Fruit fly (Drosophila melanogaster) whole organism, embryonic: ENCODE data around the gene Neurl4.

Experiments
- BEAF-32 ChIP-seq: fragments of 200-800 bp; sonication (Bioruptor generic); optimal IDR thresholded peaks from 3 replicates; lab custom pipeline; 2017; ENCODE audit warnings: missing biosample characterization, missing genetic modification characterization, mild to moderate bottlenecking, moderate library complexity, missing genetic modification reagents
- CG10462 ChIP-seq: fragments of 200-800 bp; sonication (Bioruptor generic); optimal IDR thresholded peaks from 2 replicates; lab custom pipeline; 2016; ENCODE audit warnings: missing biosample characterization, missing genetic modification characterization
- CG10979 ChIP-seq: fragments of 200-800 bp; sonication (Bioruptor generic); optimal IDR thresholded peaks from 2 replicates; lab custom pipeline; 2018; ENCODE audit warnings: missing biosample characterization, mild to moderate bottlenecking, missing genetic modification characterization, moderate library complexity
- CG11398 ChIP-seq: fragments of 200-800 bp; sonication (Bioruptor generic); optimal IDR thresholded peaks from 2 replicates; lab custom pipeline; 2016; ENCODE audit warnings: missing biosample characterization, missing genetic modification characterization
- CG12071 ChIP-seq: fragments of 200-800 bp; sonication (Bioruptor generic); optimal IDR thresholded peaks from 3 replicates; lab custom pipeline; 2018; ENCODE audit warnings: missing biosample characterization, mild to moderate bottlenecking, missing genetic modification characterization
- CG12104 ChIP-seq: fragments of 200-800 bp; sonication (Bioruptor generic); optimal IDR thresholded peaks from 3 replicates; lab custom pipeline; 2016; ENCODE audit warnings: missing biosample characterization, missing genetic modification characterization
- CG13287 ChIP-seq: fragments of 200-800 bp; sonication (Bioruptor generic); IDR thresholded peaks from 2 replicates; pipeline ENCODE4 v1.3.6; 2022; ENCODE audit warnings: missing biosample characterization, missing genetic modification characterization; ENCODE audit not compliant: partially characterized antibody
- CG15011 ChIP-seq: fragments of 200-800 bp; sonication (Bioruptor generic); optimal IDR thresholded peaks from 3 replicates; lab custom pipeline; 2018; ENCODE audit warnings: missing biosample characterization, mild to moderate bottlenecking, missing genetic modification characterization
- CG15269 ChIP-seq: fragments of 200-800 bp; sonication (Bioruptor generic); optimal IDR thresholded peaks from 2 replicates; lab custom pipeline; 2018; ENCODE audit warnings: missing biosample characterization, mild to moderate bottlenecking, missing genetic modification characterization, moderate library complexity
- CG15601 ChIP-seq: fragments of 200-800 bp; sonication (Bioruptor generic); optimal IDR thresholded peaks from 3 replicates; lab custom pipeline; 2019; ENCODE audit warnings: missing biosample characterization, mild to moderate bottlenecking, missing genetic modification characterization, moderate library complexity
- CG17385 ChIP-seq: fragments of 200-800 bp; sonication (Bioruptor generic); optimal IDR thresholded peaks from 3 replicates; lab custom pipeline; 2018; ENCODE audit warnings: missing biosample characterization, mild to moderate bottlenecking, missing genetic modification characterization
- CG2129 ChIP-seq: fragments of 200-800 bp; sonication (Bioruptor generic); IDR thresholded peaks from 2 replicates; pipeline ENCODE4 v1.3.6; 2022; ENCODE audit warnings: missing biosample characterization, missing genetic modification characterization; ENCODE audit not compliant: partially characterized antibody
- CG30403 ChIP-seq: fragments of 200-800 bp; sonication (Bioruptor generic); optimal IDR thresholded peaks from 3 replicates; lab custom pipeline; 2016; ENCODE audit warnings: missing biosample characterization, missing genetic modification characterization
- CG31441 ChIP-seq: fragments of 200-800 bp; sonication (Bioruptor generic); IDR thresholded peaks from 2 replicates; pipeline ENCODE4 v1.3.6; 2022; ENCODE audit warnings: missing biosample characterization, missing genetic modification characterization
- CG34422 ChIP-seq: fragments of 200-800 bp; sonication (Bioruptor generic); IDR thresholded peaks from 3 replicates; pipeline ENCODE4 v1.3.6; 2022; ENCODE audit warnings: missing biosample characterization, missing genetic modification characterization
- CG4854 ChIP-seq: fragments of 200-800 bp; sonication (Bioruptor generic); optimal IDR thresholded peaks from 2 replicates; lab custom pipeline; 2016; ENCODE audit warnings: missing biosample characterization, missing genetic modification characterization, inconsistent platforms
- CG8359 ChIP-seq: fragments of 200-800 bp; sonication (Bioruptor generic); optimal IDR thresholded peaks from 2 replicates; lab custom pipeline; 2017; ENCODE audit warnings: missing biosample characterization, mild to moderate bottlenecking, missing genetic modification characterization, borderline replicate concordance
- CHES-1-like ChIP-seq: fragments of 200-800 bp; sonication (Bioruptor generic); optimal IDR thresholded peaks from 2 replicates; lab custom pipeline; 2016; ENCODE audit warnings: missing biosample characterization, missing genetic modification characterization
- Chrac-16 ChIP-seq: fragments of 200-800 bp; sonication (Bioruptor generic); optimal IDR thresholded peaks from 3 replicates; lab custom pipeline; 2016; ENCODE audit warnings: missing biosample characterization, missing genetic modification characterization
- D19B ChIP-seq: fragments of 200-800 bp; sonication (Bioruptor generic); optimal IDR thresholded peaks from 2 replicates; lab custom pipeline; 2017; ENCODE audit warnings: missing biosample characterization, mild to moderate bottlenecking, missing genetic modification characterization
- Dll ChIP-seq: fragments of 200-800 bp; sonication (Bioruptor generic); IDR thresholded peaks from 4 replicates; pipeline ENCODE4 v1.3.6; 2022; ENCODE audit warnings: missing biosample characterization, missing genetic modification characterization; ENCODE audit not compliant: partially characterized antibody
- Jarid2 ChIP-seq: fragments of 200-800 bp; sonication (Bioruptor generic); optimal IDR thresholded peaks from 3 replicates; lab custom pipeline; 2017; ENCODE audit warnings: mild to moderate bottlenecking, missing biosample characterization, missing genetic modification reagents, missing genetic modification characterization
- NFAT ChIP-seq: fragments of 200-800 bp; sonication (Bioruptor generic); IDR thresholded peaks from 2 replicates; pipeline ENCODE4 v1.3.6; 2022; ENCODE audit warnings: missing biosample characterization, missing genetic modification characterization
- Scr ChIP-seq: fragments of 200-800 bp; sonication (Bioruptor generic); IDR thresholded peaks from 2 replicates; pipeline ENCODE4 v1.3.6; 2022; ENCODE audit warnings: missing biosample characterization, missing genetic modification characterization; ENCODE audit not compliant: partially characterized antibody
- Sox102F ChIP-seq: fragments of 200-800 bp; sonication (Bioruptor generic); optimal IDR thresholded peaks from 2 replicates; lab custom pipeline; 2018; ENCODE audit warnings: missing biosample characterization, mild to moderate bottlenecking, missing genetic modification characterization, moderate library complexity
- Taf1 ChIP-seq: fragments of 200-800 bp; sonication (Bioruptor generic); IDR thresholded peaks from 2 replicates; pipeline ENCODE4 v1.3.6; 2022; ENCODE audit warnings: missing biosample characterization, missing genetic modification characterization
- Tbp ChIP-seq: fragments of >200 bp; optimal IDR thresholded peaks from 2 replicates; lab custom pipeline; 2018; ENCODE audit warnings: missing biosample characterization, missing genetic modification characterization
- Usf ChIP-seq: fragments of 200-800 bp; sonication (Bioruptor generic); optimal IDR thresholded peaks from 2 replicates; lab custom pipeline; 2017; ENCODE audit warnings: missing genotype, missing biosample characterization, missing genetic modification characterization
- Vsx1 ChIP-seq: fragments of 200-800 bp; sonication (Bioruptor generic); optimal IDR thresholded peaks from 2 replicates; lab custom pipeline; 2017; ENCODE audit warnings: missing biosample characterization, mild to moderate bottlenecking, missing genetic modification characterization, missing genetic modification reagents
- chm ChIP-seq: fragments of 200-800 bp; sonication (Bioruptor generic); IDR thresholded peaks from 2 replicates; pipeline ENCODE4 v1.3.6; 2022; ENCODE audit warnings: missing biosample characterization, missing genetic modification characterization
- chn ChIP-seq: fragments of 200-800 bp; sonication (Bioruptor generic); optimal IDR thresholded peaks from 2 replicates; lab custom pipeline; 2016; ENCODE audit warnings: missing biosample characterization, missing genetic modification characterization
- ci ChIP-seq: fragments of 200-800 bp; sonication (Bioruptor generic); IDR thresholded peaks from 3 replicates; pipeline ENCODE4 v1.3.6; 2022; ENCODE audit warnings: missing biosample characterization, missing genetic modification characterization
- dati ChIP-seq: fragments of 200-800 bp; sonication (Bioruptor generic); IDR thresholded peaks from 2 replicates; pipeline ENCODE4 v1.3.6; 2022; ENCODE audit warnings: missing biosample characterization, missing genetic modification characterization
- disco-r ChIP-seq: fragments of 200-800 bp; sonication (Bioruptor generic); optimal IDR thresholded peaks from 2 replicates; lab custom pipeline; 2016; ENCODE audit warnings: missing biosample characterization, missing genetic modification characterization
- ems ChIP-seq: fragments of 200-800 bp; sonication (Bioruptor generic); optimal IDR thresholded peaks from 3 replicates; lab custom pipeline; 2016; ENCODE audit warnings: missing biosample characterization, missing genetic modification characterization
- fd3F ChIP-seq: fragments of 200-800 bp; sonication (Bioruptor generic); optimal IDR thresholded peaks from 2 replicates; lab custom pipeline; 2018; ENCODE audit warnings: missing biosample characterization, mild to moderate bottlenecking, missing genetic modification characterization, moderate library complexity
- gem ChIP-seq: fragments of 200-800 bp; sonication (Bioruptor generic); optimal IDR thresholded peaks from 2 replicates; lab custom pipeline; 2019; ENCODE audit warnings: missing biosample characterization, mild to moderate bottlenecking, missing genetic modification characterization, moderate library complexity
- jing ChIP-seq: fragments of 200-800 bp; sonication (Bioruptor generic); optimal IDR thresholded peaks from 2 replicates; lab custom pipeline; 2018; ENCODE audit warnings: missing biosample characterization, mild to moderate bottlenecking, missing genetic modification characterization
- jumu ChIP-seq: fragments of 200-800 bp; sonication (Bioruptor generic); optimal IDR thresholded peaks from 3 replicates; lab custom pipeline; 2016; ENCODE audit warnings: missing biosample characterization, missing genetic modification characterization
- lov ChIP-seq, 2 experiments: fragments of 200-800 bp in 1 of 2; fragments of >200 bp in 1 of 2; sonication (Bioruptor generic) in 1 of 2; IDR thresholded peaks in 1 of 2; optimal IDR thresholded peaks in 1 of 2; 2 replicates in 1 of 2; 3 replicates in 1 of 2; pipeline versions ENCODE4 v1.3.6 to Lab custom; 2017 to 2022; ENCODE audit warnings: missing biosample characterization in 1 of 2, missing genetic modification characterization in 1 of 2
- nerfin-1 ChIP-seq: fragments of 200-800 bp; sonication (Bioruptor generic); optimal IDR thresholded peaks from 3 replicates; lab custom pipeline; 2019; ENCODE audit warnings: missing biosample characterization, mild to moderate bottlenecking, missing genetic modification characterization, moderate library complexity
- nerfin-2 ChIP-seq: fragments of 200-800 bp; sonication (Bioruptor generic); IDR thresholded peaks from 2 replicates; pipeline ENCODE4 v1.3.6; 2022; ENCODE audit warnings: missing biosample characterization, missing genetic modification characterization; ENCODE audit not compliant: partially characterized antibody
- pfk ChIP-seq: fragments of 200-800 bp; sonication (Bioruptor generic); optimal IDR thresholded peaks from 2 replicates; lab custom pipeline; 2018; ENCODE audit warnings: missing biosample characterization, mild to moderate bottlenecking, missing genetic modification characterization, moderate library complexity
- phol ChIP-seq: fragments of 200-800 bp; sonication (Bioruptor generic); optimal IDR thresholded peaks from 3 replicates; lab custom pipeline; 2018; ENCODE audit warnings: missing biosample characterization, mild to moderate bottlenecking, missing genetic modification characterization, moderate library complexity
- so ChIP-seq: fragments of 200-800 bp; sonication (Bioruptor generic); IDR thresholded peaks from 3 replicates; pipeline ENCODE4 v1.3.6; 2022; ENCODE audit warnings: missing biosample characterization, missing genetic modification characterization
- tll ChIP-seq, 2 experiments: fragments of 200-800 bp in 1 of 2; fragments of >200 bp in 1 of 2; sonication (Bioruptor generic) in 1 of 2; optimal IDR thresholded peaks; 2 replicates each; lab custom pipeline; 2017 to 2019; ENCODE audit warnings: missing biosample characterization in 2 of 2, missing genetic modification characterization in 2 of 2, mild to moderate bottlenecking in 1 of 2, moderate library complexity in 1 of 2
- tx ChIP-seq: fragments of 200-800 bp; sonication (Bioruptor generic); optimal IDR thresholded peaks from 2 replicates; lab custom pipeline; 2016; ENCODE audit warnings: missing biosample characterization, missing genetic modification characterization

Gene Neurl4

dm6 chr3L:14028485-14029384 lies 21.0 kb downstream of the Neurl4 start, which contains the start of gene Ptip (continued):
- TF ChIP-seq CG11398 (GFP tag; lab: Kevin White, UChicago) = peak; percentile 69
- TF ChIP-seq Dll (GFP tag; lab: Robert Waterston, UW) = peak; percentile 91
- TF ChIP-seq disco-r (GFP tag; lab: Kevin White, UChicago) = no peak
- TF ChIP-seq CG15011 (GFP tag; lab: Kevin White, UChicago) = no peak
- peak; percentile 33 for TF ChIP-seq nerfin-1
- TF ChIP-seq Scr (GFP tag; lab: Robert Waterston, UW) = peak; percentile 96
- TF ChIP-seq Jarid2 = no peak
- peak; percentile 95 for TF ChIP-seq CG13287 (GFP tag; lab: Robert Waterston, UW)
- no peak for TF ChIP-seq Tbp (GFP tag; lab: Kevin White, UChicago)
- TF ChIP-seq BEAF-32 (GFP tag; lab: Kevin White, UChicago) = peak; percentile 99
- TF ChIP-seq jing = no peak
- TF ChIP-seq chn (GFP tag; lab: Kevin White, UChicago) = peak; percentile 78
- TF ChIP-seq fd3F = no peak
- TF ChIP-seq Usf (GFP tag; lab: Kevin White, UChicago) = no peak
- no peak for TF ChIP-seq Vsx1
- TF ChIP-seq CG17385 (GFP tag; lab: Kevin White, UChicago) = peak; percentile 65
- TF ChIP-seq nerfin-2 (GFP tag; lab: Robert Waterston, UW) = peak; percentile 93
- TF ChIP-seq CG2129 (GFP tag; lab: Robert Waterston, UW) = peak; percentile 89
- peak; percentile 87 for TF ChIP-seq ci (GFP tag; lab: Robert Waterston, UW)
- no peak for TF ChIP-seq jumu (GFP tag; lab: Kevin White, UChicago)
- TF ChIP-seq CG8359 (GFP tag; lab: Kevin White, UChicago) = no peak
- TF ChIP-seq gem = no peak
- TF ChIP-seq Taf1 (GFP tag; lab: Robert Waterston, UW) = no peak
- TF ChIP-seq tll (GFP tag; optimal IDR thresholded peaks at IDR 0.05; lab: Kevin White, UChicago) = peak in 1 of 2 experiments; percentile 25
- TF ChIP-seq CG30403 (GFP tag; lab: Kevin White, UChicago) = no peak
- TF ChIP-seq Chrac-16 (GFP tag; lab: Kevin White, UChicago) = no peak
- TF ChIP-seq CG4854 (GFP tag; lab: Kevin White, UChicago) = no peak
- TF ChIP-seq ems (GFP tag; lab: Kevin White, UChicago) = no peak
- TF ChIP-seq CHES-1-like = peak; percentile 62
- TF ChIP-seq CG15269 (tag; lab: Kevin White, UChicago) = no peak
- peak; percentile 62 for TF ChIP-seq chm (GFP tag; lab: Robert Waterston, UW)
- TF ChIP-seq CG10979 (tag; lab: Kevin White, UChicago) = no peak
- no peak for TF ChIP-seq so (GFP tag; lab: Robert Waterston, UW)
- peak; percentile 66 for TF ChIP-seq NFAT
- TF ChIP-seq CG12071 (GFP tag; lab: Kevin White, UChicago) = no peak
- peak; percentile 40 for TF ChIP-seq pfk (GFP tag; lab: Kevin White, UChicago)
- peak; percentile 99 for TF ChIP-seq CG34422 (GFP tag; lab: Robert Waterston, UW)
- TF ChIP-seq dati (GFP tag; lab: Robert Waterston, UW) = no peak
- no peak for TF ChIP-seq CG15601 (tag; lab: Kevin White, UChicago)
- no peak for TF ChIP-seq lov (optimal IDR thresholded peaks at IDR 0.05; lab: Kevin White, UChicago)
- TF ChIP-seq lov (GFP tag; IDR thresholded peaks at IDR 0.05; lab: Robert Waterston, UW) = peak; percentile 63; the same call in 1 of the 3 replicates
- no peak for TF ChIP-seq CG10462 (GFP tag; lab: Kevin White, UChicago)
- TF ChIP-seq phol (tag; lab: Kevin White, UChicago) = peak; percentile 91
- no peak for TF ChIP-seq D19B
- TF ChIP-seq CG31441 (GFP tag; lab: Robert Waterston, UW) = no peak
- TF ChIP-seq CG12104 (GFP tag; lab: Kevin White, UChicago) = no peak
- TF ChIP-seq tx (GFP tag; lab: Kevin White, UChicago) = no peak
- TF ChIP-seq Sox102F (GFP tag; lab: Kevin White, UChicago) = no peak
